Worm (Caenorhabditis elegans): Measurements from ENCODE around the gene srh-247.

DNA sequence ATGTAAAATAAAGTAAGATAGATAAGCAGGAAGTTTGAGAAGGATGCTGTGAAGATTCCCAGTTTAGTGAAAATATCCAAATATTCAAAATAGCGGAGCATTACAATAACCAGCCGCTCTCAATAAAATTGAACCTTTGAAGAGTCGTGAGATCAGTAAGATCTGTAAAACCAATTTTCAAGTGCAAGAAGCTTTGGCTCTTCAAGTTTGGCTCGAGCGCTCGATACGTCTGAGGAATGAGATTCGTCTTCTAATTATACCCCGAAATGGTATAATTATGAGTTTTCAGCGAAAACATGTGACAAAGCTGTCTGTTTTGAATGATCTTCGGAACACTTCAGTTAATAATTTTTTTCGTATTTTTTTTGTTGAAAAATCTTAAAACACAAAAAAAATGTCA, 34.1 kb downstream of the srh-247 start, which contains the start of gene str-46:
- no peak for TF ChIP-seq dpff-1 (tag; optimal IDR thresholded peaks at IDR 0.05)
- TF ChIP-seq ceh-79 (tag; optimal IDR thresholded peaks at IDR 0.05), result no peak
- TF ChIP-seq F23B12.7 (tag; optimal IDR thresholded peaks at IDR 0.05; ENCODE audit: insufficient read depth), result no peak
- no peak for TF ChIP-seq T26A5.8 (tag; optimal IDR thresholded peaks at IDR 0.05)
- no peak for TF ChIP-seq C17E4.6 (GFP tag; IDR thresholded peaks at IDR 0.05)
- TF ChIP-seq nfya-1 (tag; optimal IDR thresholded peaks at IDR 0.05; ENCODE audit: borderline replicate concordance, insufficient read depth), result no peak
- TF ChIP-seq snpc-4 (GFP tag; optimal IDR thresholded peaks at IDR 0.05), result no peak
- TF ChIP-seq snpc-4 (tag; optimal IDR thresholded peaks at IDR 0.05), result no peak
- TF ChIP-seq nfya-2 (GFP tag; IDR thresholded peaks at IDR 0.05), result no peak
- no peak for TF ChIP-seq repo-1 (tag; optimal IDR thresholded peaks at IDR 0.05)
- no peak for TF ChIP-seq mxl-1 (tag; optimal IDR thresholded peaks at IDR 0.05)
- no peak for TF ChIP-seq pha-4 (tag; optimal IDR thresholded peaks at IDR 0.05)
